Worm (Caenorhabditis elegans) whole organism, young adult: ENCODE results near the gene skp-1.
A peak's percentile ranks its signal among the peaks of the same experiment; 100 is the strongest.

Source experiments
- C17E4.6 ChIP-seq: fragments of 200-800 bp; sonication (Bioruptor generic); IDR thresholded peaks from 2 replicates; pipeline ENCODE4 v1.3.6; 2022; ENCODE audit warnings: missing genetic modification reagents, missing genetic modification characterization, missing compliant biosample characterization
- F33H1.4 ChIP-seq: fragments of 200-800 bp; sonication (Bioruptor generic); IDR thresholded peaks from 2 replicates; pipeline ENCODE4 v1.3.6; 2022; ENCODE audit warnings: missing genetic modification reagents, missing genetic modification characterization, missing compliant biosample characterization
- F39B2.1 ChIP-seq: fragments of 200-800 bp; sonication (Bioruptor generic); IDR thresholded peaks from 2 replicates; pipeline ENCODE4 v1.3.6; 2022; ENCODE audit warnings: missing genetic modification reagents, missing genetic modification characterization, missing compliant biosample characterization
- F57A8.1 ChIP-seq: fragments of 200-800 bp; sonication (Bioruptor generic); optimal IDR thresholded peaks from 2 replicates; lab custom pipeline; 2018; ENCODE audit warnings: mild to moderate bottlenecking, missing genetic modification characterization, moderate library complexity, missing compliant biosample characterization
- K12H6.12 ChIP-seq: fragments of 200-800 bp; sonication (Bioruptor generic); optimal IDR thresholded peaks from 2 replicates; lab custom pipeline; 2018; ENCODE audit warnings: mild to moderate bottlenecking, missing genetic modification characterization, missing compliant biosample characterization
- Y53G8AR.9 ChIP-seq: fragments of 200-800 bp; sonication (Bioruptor generic); conservative IDR thresholded peaks from 2 replicates; pipeline ENCODE4 v1.3.6; 2022; ENCODE audit warnings: missing genetic modification reagents, missing genetic modification characterization, missing compliant biosample characterization
- Y95B8A.8 ChIP-seq: fragments of 200-800 bp; sonication (Bioruptor generic); IDR thresholded peaks from 2 replicates; pipeline ENCODE4 v1.3.6; 2022; ENCODE audit warnings: missing genetic modification reagents, missing genetic modification characterization, missing compliant biosample characterization
- atf-7 ChIP-seq: sonication (generic microtip); optimal IDR thresholded peaks from 2 replicates; lab custom pipeline; 2017; ENCODE audit warnings: mild to moderate bottlenecking, missing genetic modification characterization, missing compliant biosample characterization
- athp-1 ChIP-seq: sonication (generic microtip); optimal IDR thresholded peaks from 2 replicates; lab custom pipeline; 2017; ENCODE audit warnings: mild to moderate bottlenecking, missing genetic modification characterization, missing compliant biosample characterization
- attf-3 ChIP-seq: fragments of 200-800 bp; sonication (Bioruptor generic); conservative IDR thresholded peaks from 2 replicates; pipeline ENCODE4 v1.3.6; 2022; ENCODE audit warnings: missing genetic modification reagents, missing genetic modification characterization, missing compliant biosample characterization
- cebp-1 ChIP-seq, 2 experiments: fragments of 200-800 bp in 1 of 2; sonication (Bioruptor generic) in 1 of 2; sonication (generic microtip) in 1 of 2; IDR thresholded peaks in 1 of 2; optimal IDR thresholded peaks in 1 of 2; 2 replicates each; pipeline versions ENCODE4 v1.3.6 to Lab custom; 2017 to 2022; ENCODE audit warnings: missing compliant biosample characterization in 2 of 2, missing genetic modification characterization in 2 of 2, mild to moderate bottlenecking in 1 of 2, missing genetic modification reagents in 1 of 2, moderate library complexity in 1 of 2
- ceh-58 ChIP-seq: fragments of 200-800 bp; sonication (Bioruptor generic); IDR thresholded peaks from 2 replicates; pipeline ENCODE4 v1.3.6; 2022; ENCODE audit warnings: missing genetic modification characterization, missing compliant biosample characterization
- dox-1 ChIP-seq: fragments of 200-800 bp; sonication (Bioruptor generic); IDR thresholded peaks from 2 replicates; pipeline ENCODE4 v1.3.6; 2022; ENCODE audit warnings: missing genetic modification reagents, missing genetic modification characterization, missing compliant biosample characterization
- dpff-1 ChIP-seq: sonication (generic microtip); optimal IDR thresholded peaks from 2 replicates; lab custom pipeline; 2017; ENCODE audit warnings: mild to moderate bottlenecking, missing genetic modification characterization, missing compliant biosample characterization
- egl-18 ChIP-seq: fragments of 200-800 bp; sonication (Bioruptor generic); IDR thresholded peaks from 2 replicates; pipeline ENCODE4 v1.3.6; 2022; ENCODE audit warnings: missing genetic modification reagents, missing genetic modification characterization, missing compliant biosample characterization
- ekl-4 ChIP-seq: fragments of 200-800 bp; sonication (Bioruptor generic); IDR thresholded peaks from 2 replicates; pipeline ENCODE4 v1.3.6; 2022; ENCODE audit warnings: missing genetic modification reagents, missing genetic modification characterization, missing compliant biosample characterization
- hrde-1 ChIP-seq: sonication (generic microtip); optimal IDR thresholded peaks from 2 replicates; lab custom pipeline; 2016; ENCODE audit warnings: missing genetic modification characterization, mild to moderate bottlenecking, missing compliant biosample characterization, moderate library complexity, missing genotype, missing genetic modification reagents, borderline replicate concordance
- lag-1 ChIP-seq: fragments of 200-800 bp; sonication (Bioruptor generic); IDR thresholded peaks from 2 replicates; pipeline ENCODE4 v1.3.6; 2022; ENCODE audit warnings: missing genetic modification reagents, missing genetic modification characterization, missing compliant biosample characterization
- let-526 ChIP-seq: fragments of 200-800 bp; sonication (Bioruptor generic); IDR thresholded peaks from 2 replicates; pipeline ENCODE4 v1.3.6; 2022; ENCODE audit warnings: missing genetic modification reagents, missing genetic modification characterization, missing compliant biosample characterization
- let-607 ChIP-seq, 2 experiments: fragments of 200-800 bp in 1 of 2; sonication (Bioruptor generic) in 1 of 2; sonication (generic microtip) in 1 of 2; optimal IDR thresholded peaks; 2 replicates each; lab custom pipeline; 2016 to 2018; ENCODE audit warnings: mild to moderate bottlenecking in 2 of 2, missing compliant biosample characterization in 2 of 2, missing genetic modification characterization in 2 of 2, moderate library complexity in 2 of 2, missing genotype in 1 of 2
- lin-35 ChIP-seq, 3 experiments: fragments of 150-350 bp in 2 of 3; sonication (generic microtip) in 1 of 3; optimal IDR thresholded peaks; 2 replicates each; lab custom pipeline; 2014 to 2018; ENCODE audit warnings: missing biosample characterization in 3 of 3, missing genetic modification characterization in 3 of 3, missing genetic modification reagents in 3 of 3
- lir-1 ChIP-seq: fragments of 200-800 bp; sonication (Bioruptor generic); conservative IDR thresholded peaks from 2 replicates; pipeline ENCODE4 v1.3.6; 2022; ENCODE audit warnings: missing genetic modification reagents, missing genetic modification characterization, missing compliant biosample characterization
- madf-3 ChIP-seq: fragments of 200-800 bp; sonication (Bioruptor generic); IDR thresholded peaks from 2 replicates; pipeline ENCODE4 v1.3.6; 2022; ENCODE audit warnings: missing genetic modification reagents, missing genetic modification characterization, missing compliant biosample characterization
- madf-6 ChIP-seq: fragments of 200-800 bp; sonication (Bioruptor generic); IDR thresholded peaks from 2 replicates; pipeline ENCODE4 v1.3.6; 2022; ENCODE audit warnings: missing genetic modification reagents, missing genetic modification characterization, missing compliant biosample characterization
- mxl-1 ChIP-seq: sonication (generic microtip); optimal IDR thresholded peaks from 2 replicates; lab custom pipeline; 2016; ENCODE audit warnings: missing genetic modification characterization, missing compliant biosample characterization
- nfyb-1 ChIP-seq: fragments of 200-800 bp; sonication (Bioruptor generic); IDR thresholded peaks from 2 replicates; pipeline ENCODE4 v1.3.6; 2022; ENCODE audit warnings: missing genetic modification reagents, missing genetic modification characterization, missing compliant biosample characterization
- nhr-179 ChIP-seq: sonication (generic microtip); optimal IDR thresholded peaks from 2 replicates; lab custom pipeline; 2016; ENCODE audit warnings: mild to moderate bottlenecking, missing genetic modification characterization, missing compliant biosample characterization
- nhr-27 ChIP-seq: fragments of 200-800 bp; sonication (Bioruptor generic); optimal IDR thresholded peaks from 2 replicates; lab custom pipeline; 2018; ENCODE audit warnings: mild to moderate bottlenecking, missing genetic modification characterization, moderate library complexity, missing compliant biosample characterization
- nhr-80 ChIP-seq: sonication (generic microtip); optimal IDR thresholded peaks from 2 replicates; lab custom pipeline; 2016; ENCODE audit warnings: missing genetic modification characterization, missing compliant biosample characterization
- nhr-90 ChIP-seq: sonication (generic microtip); optimal IDR thresholded peaks from 2 replicates; lab custom pipeline; 2016; ENCODE audit warnings: missing genotype, mild to moderate bottlenecking, missing genetic modification characterization, missing compliant biosample characterization
- pbrm-1 ChIP-seq: fragments of 200-800 bp; sonication (Bioruptor generic); IDR thresholded peaks from 2 replicates; pipeline ENCODE4 v1.3.6; 2022; ENCODE audit warnings: missing genetic modification reagents, missing genetic modification characterization, missing compliant biosample characterization
- repo-1 ChIP-seq: sonication (generic microtip); optimal IDR thresholded peaks from 2 replicates; lab custom pipeline; 2017; ENCODE audit warnings: mild to moderate bottlenecking, missing genetic modification characterization, missing compliant biosample characterization
- sdz-38 ChIP-seq: sonication (generic microtip); optimal IDR thresholded peaks from 2 replicates; lab custom pipeline; 2016; ENCODE audit warnings: missing genotype, missing genetic modification characterization, missing compliant biosample characterization
- xnd-1 ChIP-seq: sonication (generic microtip); optimal IDR thresholded peaks from 2 replicates; lab custom pipeline; 2016; ENCODE audit warnings: missing genotype, missing genetic modification reagents, missing genetic modification characterization, missing compliant biosample characterization
- ztf-26 ChIP-seq: sonication (generic microtip); optimal IDR thresholded peaks from 2 replicates; lab custom pipeline; 2017; ENCODE audit warnings: missing genetic modification characterization, missing compliant biosample characterization
- ztf-28 ChIP-seq: fragments of 200-800 bp; sonication (Bioruptor generic); IDR thresholded peaks from 2 replicates; pipeline ENCODE4 v1.3.6; 2022; ENCODE audit warnings: missing genetic modification reagents, missing genetic modification characterization, missing compliant biosample characterization

skp-1 gene

ce11 chrV:11647821-11648220 lies 2.5 kb downstream of the skp-1 start:
- TF ChIP-seq K12H6.12 (tag; lab: Kevin White, UChicago) (no peak), let-526 (GFP tag; lab: Robert Waterston, UW) (no peak), nhr-90 (tag; lab: Kevin White, UChicago) (no peak)
- TF ChIP-seq, all 124 proteins: peak for 0

ce11 chrV:11648435-11648834 lies 3.2 kb downstream of the skp-1 start:
- TF ChIP-seq cebp-1 (GFP tag; IDR thresholded peaks at IDR 0.05; lab: Robert Waterston, UW) = peak; percentile 88
- TF ChIP-seq cebp-1 (tag; optimal IDR thresholded peaks at IDR 0.05; lab: Kevin White, UChicago) = peak; percentile 87
- TF ChIP-seq mxl-1 (tag; lab: Kevin White, UChicago) = no peak
- peak; percentile 47 for TF ChIP-seq nhr-80 (tag; lab: Kevin White, UChicago)
- TF ChIP-seq Y53G8AR.9 (GFP tag; lab: Robert Waterston, UW) = no peak

ce11 chrV:11649254-11649653 lies 4.0 kb downstream of the skp-1 start:
- no peak for TF ChIP-seq let-526 (GFP tag; lab: Robert Waterston, UW)
- TF ChIP-seq F39B2.1 (GFP tag; lab: Robert Waterston, UW) = no peak
- TF ChIP-seq nhr-179 (tag; lab: Kevin White, UChicago) = no peak
- TF ChIP-seq egl-18 (GFP tag; lab: Robert Waterston, UW) = no peak
- TF ChIP-seq Y95B8A.8 (GFP tag; lab: Robert Waterston, UW) = no peak
- TF ChIP-seq F33H1.4 = no peak
- no peak for TF ChIP-seq repo-1 (tag; lab: Kevin White, UChicago)
- TF ChIP-seq dox-1 (GFP tag; lab: Robert Waterston, UW) = no peak
- no peak for TF ChIP-seq nhr-27 (tag; lab: Kevin White, UChicago)
- TF ChIP-seq lir-1 (GFP tag; lab: Robert Waterston, UW) = no peak
- no peak for TF ChIP-seq sdz-38
- TF ChIP-seq C17E4.6 = no peak
- TF ChIP-seq let-607 (tag; optimal IDR thresholded peaks at IDR 0.05; lab: Kevin White, UChicago) = no peak
- no peak for TF ChIP-seq ceh-58 (GFP tag; lab: Robert Waterston, UW)
- TF ChIP-seq madf-6 (GFP tag; lab: Robert Waterston, UW) = no peak
- no peak for TF ChIP-seq F57A8.1
- TF ChIP-seq nhr-80 (tag; lab: Kevin White, UChicago) = no peak
- TF ChIP-seq ztf-28 = no peak

ce11 chrV:11650720-11651119 lies 5.4 kb downstream of the skp-1 start, which contains the start of gene zip-10:
zip-10 (minus strand) TSS chrV:11650762.
- TF ChIP-seq lag-1 = no peak
- TF ChIP-seq hrde-1 (tag; lab: Kevin White, UChicago) = no peak
- TF ChIP-seq nfyb-1 = no peak
- TF ChIP-seq nhr-80 (tag; lab: Kevin White, UChicago) = peak; percentile 96
- TF ChIP-seq pbrm-1 = no peak
- peak; percentile 39 to 59 for TF ChIP-seq let-607 (tag; optimal IDR thresholded peaks at IDR 0.05; lab: Kevin White, UChicago)
- TF ChIP-seq ztf-26 (tag; lab: Kevin White, UChicago) = no peak
- TF ChIP-seq xnd-1 (tag; lab: Kevin White, UChicago) = no peak
- TF ChIP-seq atf-7 (tag; lab: Kevin White, UChicago) = peak; percentile 77

ce11 chrV:11653095-11653494 lies 7.8 kb downstream of the skp-1 start:
- TF ChIP-seq nhr-90 (tag; lab: Kevin White, UChicago) (no peak), athp-1 (tag; lab: Kevin White, UChicago) (no peak), let-607 (tag; optimal IDR thresholded peaks at IDR 0.05; lab: Kevin White, UChicago) (no peak), lin-35 (GFP tag; optimal IDR thresholded peaks at IDR 0.05; lab: Kevin White, UChicago) (no peak), attf-3 (GFP tag; lab: Robert Waterston, UW) (no peak), dpff-1 (tag; lab: Kevin White, UChicago) (no peak), madf-3 (GFP tag; lab: Robert Waterston, UW) (no peak), ekl-4 (GFP tag; lab: Robert Waterston, UW) (no peak)
